Fruit fly (Drosophila melanogaster): Measurements from ENCODE around the gene CG33543.

dm6 chr2L:1947959-1948358, 58.2 kb downstream of the CG33543 start:
- TF ChIP-seq kay (GFP tag; ENCODE audit: borderline replicate concordance) (no peak), bab1 (GFP tag; optimal IDR thresholded peaks at IDR 0.05) (no peak), Mnt (GFP tag; optimal IDR thresholded peaks at IDR 0.05) (no peak), CG11617 (GFP tag; optimal IDR thresholded peaks at IDR 0.05) (no peak), CG12768 (GFP tag; optimal IDR thresholded peaks at IDR 0.05) (no peak), CG33017 (tag; optimal IDR thresholded peaks at IDR 0.05) (no peak), ovo (GFP tag; optimal IDR thresholded peaks at IDR 0.05) (no peak), toe (GFP tag; optimal IDR thresholded peaks at IDR 0.05) (no peak), CG7101 (tag; optimal IDR thresholded peaks at IDR 0.05) (no peak), CG1620 (GFP tag; optimal IDR thresholded peaks at IDR 0.05) (no peak), Clk (GFP tag; optimal IDR thresholded peaks at IDR 0.05) (no peak), tj (GFP tag; optimal IDR thresholded peaks at IDR 0.05) (no peak), cnc (optimal IDR thresholded peaks at IDR 0.05) (no peak), Hr96 (GFP tag; optimal IDR thresholded peaks at IDR 0.05) (no peak)

All from whole organism, adult.